Worm (Caenorhabditis elegans) whole organism, young adult: ENCODE measurements around the gene sqd-1.

Source experiments
- D2030.7 ChIP-seq: fragments of 200-800 bp; sonication (Bioruptor generic); IDR thresholded peaks from 2 replicates; pipeline ENCODE4 v1.3.6; 2022; ENCODE audit warnings: missing genetic modification reagents, missing genetic modification characterization, missing compliant biosample characterization
- Y95B8A.8 ChIP-seq: fragments of 200-800 bp; sonication (Bioruptor generic); IDR thresholded peaks from 2 replicates; pipeline ENCODE4 v1.3.6; 2022; ENCODE audit warnings: missing genetic modification reagents, missing genetic modification characterization, missing compliant biosample characterization
- ama-1 ChIP-seq, 3 experiments: fragments of 150-350 bp in 1 of 3; sonication (generic microtip) in 2 of 3; optimal IDR thresholded peaks; 2 replicates each; lab custom pipeline; 2014 to 2018; ENCODE audit warnings: missing biosample characterization in 2 of 3, missing genetic modification characterization in 2 of 3, missing genetic modification reagents in 2 of 3
- dpl-1 ChIP-seq: fragments of 150-350 bp; optimal IDR thresholded peaks from 2 replicates; lab custom pipeline; 2014; ENCODE audit warnings: missing biosample characterization, missing genetic modification reagents, missing genetic modification characterization
- hlh-12 ChIP-seq: sonication (generic microtip); optimal IDR thresholded peaks from 2 replicates; lab custom pipeline; 2016; ENCODE audit warnings: missing genetic modification characterization, missing compliant biosample characterization
- pha-4 ChIP-seq: fragments of 150-350 bp; sonication (generic microtip); optimal IDR thresholded peaks from 2 replicates; lab custom pipeline; 2014; ENCODE audit warnings: missing biosample characterization, missing genetic modification reagents, missing genetic modification characterization
- snpc-4 ChIP-seq, 5 experiments: fragments of 150-350 bp in 1 of 5; sonication (generic microtip) in 4 of 5; optimal IDR thresholded peaks; 2 replicates each; lab custom pipeline; 2014 to 2018; ENCODE audit warnings: missing genetic modification characterization in 5 of 5, missing biosample characterization in 3 of 5, antibody characterized with exemption in 2 of 5, mild to moderate bottlenecking in 2 of 5, missing compliant biosample characterization in 2 of 5, missing genotype in 2 of 5, moderate library complexity in 2 of 5, missing genetic modification reagents in 1 of 5

- TF ChIP-seq dpl-1 (GFP tag; lab: Kevin White, UChicago) (no peak), snpc-4 (GFP tag; optimal IDR thresholded peaks at IDR 0.05; lab: Kevin White, UChicago) (no peak), snpc-4 (tag; optimal IDR thresholded peaks at IDR 0.05; lab: Kevin White, UChicago) (peak in 1 of 4 experiments; percentile 29), ama-1 (optimal IDR thresholded peaks at IDR 0.05; lab: Kevin White, UChicago) (no peak), ama-1 (GFP tag; optimal IDR thresholded peaks at IDR 0.05; lab: Kevin White, UChicago) (no peak), hlh-12 (tag; lab: Kevin White, UChicago) (no peak), pha-4 (tag; lab: Kevin White, UChicago) (no peak), D2030.7 (no peak), Y95B8A.8 (GFP tag; lab: Robert Waterston, UW) (no peak)
These were observed 45.5 kb downstream of the sqd-1 start for ce11 chrIV:6369489-6369888.
